Fruit fly (Drosophila melanogaster) whole organism, embryonic: ENCODE measurements around the gene LysS.

Source experiments
- Abd-B ChIP-seq: fragments of 200-800 bp; sonication (Bioruptor generic); optimal IDR thresholded peaks from 2 replicates; lab custom pipeline; 2018; ENCODE audit warnings: missing biosample characterization, mild to moderate bottlenecking, missing genetic modification characterization, moderate library complexity
- CG10274 ChIP-seq: fragments of 200-800 bp; sonication (Bioruptor generic); optimal IDR thresholded peaks from 3 replicates; lab custom pipeline; 2017; ENCODE audit warnings: missing biosample characterization, mild to moderate bottlenecking, missing genetic modification characterization
- CG10654 ChIP-seq: fragments of 200-800 bp; sonication (Bioruptor generic); optimal IDR thresholded peaks from 2 replicates; lab custom pipeline; 2016; ENCODE audit warnings: missing biosample characterization, missing genetic modification characterization
- CG11456 ChIP-seq: fragments of 200-800 bp; sonication (Bioruptor generic); IDR thresholded peaks from 3 replicates; pipeline ENCODE4 v1.3.6; 2022; ENCODE audit warnings: missing biosample characterization, missing genetic modification characterization
- CG12155 ChIP-seq: fragments of 200-800 bp; sonication (Bioruptor generic); optimal IDR thresholded peaks from 3 replicates; lab custom pipeline; 2016; ENCODE audit warnings: missing biosample characterization, missing genetic modification characterization
- CG13296 ChIP-seq: fragments of 200-800 bp; sonication (Bioruptor generic); optimal IDR thresholded peaks from 3 replicates; lab custom pipeline; 2018; ENCODE audit warnings: missing biosample characterization, mild to moderate bottlenecking, missing genetic modification characterization
- CG13775 ChIP-seq: fragments of 200-800 bp; sonication (Bioruptor generic); optimal IDR thresholded peaks from 3 replicates; lab custom pipeline; 2017; ENCODE audit warnings: missing biosample characterization, mild to moderate bottlenecking, missing genetic modification characterization
- CG15011 ChIP-seq: fragments of 200-800 bp; sonication (Bioruptor generic); optimal IDR thresholded peaks from 3 replicates; lab custom pipeline; 2018; ENCODE audit warnings: missing biosample characterization, mild to moderate bottlenecking, missing genetic modification characterization
- CG15269 ChIP-seq: fragments of 200-800 bp; sonication (Bioruptor generic); optimal IDR thresholded peaks from 2 replicates; lab custom pipeline; 2018; ENCODE audit warnings: missing biosample characterization, mild to moderate bottlenecking, missing genetic modification characterization, moderate library complexity
- CG16779 ChIP-seq: fragments of 200-800 bp; sonication (Bioruptor generic); IDR thresholded peaks from 2 replicates; pipeline ENCODE4 v1.3.6; 2022; ENCODE audit warnings: missing biosample characterization, missing genetic modification characterization
- CG16813 ChIP-seq: fragments of 200-800 bp; sonication (Bioruptor generic); IDR thresholded peaks from 3 replicates; pipeline ENCODE4 v1.3.6; 2022; ENCODE audit warnings: missing biosample characterization, missing genetic modification characterization; ENCODE audit not compliant: partially characterized antibody
- CG1832 ChIP-seq: fragments of 200-800 bp; sonication (Bioruptor generic); optimal IDR thresholded peaks from 2 replicates; lab custom pipeline; 2017; ENCODE audit warnings: missing biosample characterization, mild to moderate bottlenecking, missing genetic modification characterization, inconsistent platforms
- CG18599 ChIP-seq: fragments of 200-800 bp; sonication (Bioruptor generic); optimal IDR thresholded peaks from 3 replicates; lab custom pipeline; 2017; ENCODE audit warnings: missing biosample characterization, missing genetic modification characterization, mild to moderate bottlenecking, moderate library complexity, missing genetic modification reagents
- CG33213 ChIP-seq: fragments of 200-800 bp; sonication (Bioruptor generic); optimal IDR thresholded peaks from 3 replicates; lab custom pipeline; 2016; ENCODE audit warnings: missing biosample characterization, missing genetic modification characterization
- CG6272 ChIP-seq: fragments of 200-800 bp; sonication (Bioruptor generic); IDR thresholded peaks from 2 replicates; pipeline ENCODE4 v1.3.6; 2022; ENCODE audit warnings: missing biosample characterization, missing genetic modification characterization
- CG6791 ChIP-seq: fragments of 200-800 bp; sonication (Bioruptor generic); IDR thresholded peaks from 3 replicates; pipeline ENCODE4 v1.3.6; 2022; ENCODE audit warnings: missing biosample characterization, missing genetic modification characterization; ENCODE audit not compliant: partially characterized antibody
- CG6813 ChIP-seq: fragments of 200-800 bp; sonication (Bioruptor generic); optimal IDR thresholded peaks from 2 replicates; lab custom pipeline; 2017; ENCODE audit warnings: missing biosample characterization, missing genetic modification characterization, mild to moderate bottlenecking, moderate library complexity, missing genetic modification reagents
- CG8944 ChIP-seq: fragments of 200-800 bp; sonication (Bioruptor generic); optimal IDR thresholded peaks from 3 replicates; lab custom pipeline; 2016; ENCODE audit warnings: missing biosample characterization, missing genetic modification characterization
- CG9609 ChIP-seq: fragments of 200-800 bp; sonication (Bioruptor generic); optimal IDR thresholded peaks from 3 replicates; lab custom pipeline; 2016; ENCODE audit warnings: missing biosample characterization, missing genetic modification characterization
- CrebB ChIP-seq: fragments of 200-800 bp; sonication (Bioruptor generic); optimal IDR thresholded peaks from 3 replicates; lab custom pipeline; 2018; ENCODE audit warnings: missing biosample characterization, mild to moderate bottlenecking, missing genetic modification characterization
- Ets97D ChIP-seq: fragments of 200-800 bp; sonication (Bioruptor generic); optimal IDR thresholded peaks from 3 replicates; lab custom pipeline; 2016; ENCODE audit warnings: missing biosample characterization, missing genetic modification characterization
- Fer2 ChIP-seq: fragments of 200-800 bp; sonication (Bioruptor generic); optimal IDR thresholded peaks from 2 replicates; lab custom pipeline; 2018; ENCODE audit warnings: missing biosample characterization, mild to moderate bottlenecking, missing genetic modification characterization, moderate library complexity
- HHEX ChIP-seq: fragments of 200-800 bp; sonication (Bioruptor generic); optimal IDR thresholded peaks from 3 replicates; lab custom pipeline; 2017; ENCODE audit warnings: missing biosample characterization, mild to moderate bottlenecking, missing genetic modification characterization, missing genetic modification reagents
- HLHmδ ChIP-seq: fragments of 200-800 bp; sonication (Bioruptor generic); optimal IDR thresholded peaks from 2 replicates; lab custom pipeline; 2018; ENCODE audit warnings: missing biosample characterization, mild to moderate bottlenecking, missing genetic modification characterization, moderate library complexity
- HmgZ ChIP-seq: fragments of 200-800 bp; sonication (Bioruptor generic); optimal IDR thresholded peaks from 2 replicates; lab custom pipeline; 2018; ENCODE audit warnings: missing biosample characterization, mild to moderate bottlenecking, missing genetic modification characterization
- Hmr ChIP-seq: fragments of 200-800 bp; sonication (Bioruptor generic); optimal IDR thresholded peaks from 3 replicates; lab custom pipeline; 2017; ENCODE audit warnings: mild to moderate bottlenecking, missing biosample characterization, missing genetic modification reagents, missing genetic modification characterization
- Hmx ChIP-seq: fragments of 200-800 bp; sonication (Bioruptor generic); optimal IDR thresholded peaks from 2 replicates; lab custom pipeline; 2016; ENCODE audit warnings: missing biosample characterization, missing genetic modification characterization
- Hr39 ChIP-seq: fragments of >200 bp; optimal IDR thresholded peaks from 2 replicates; lab custom pipeline; 2017
- Med ChIP-seq: fragments of 200-800 bp; sonication (Bioruptor generic); peaks from one replicate; lab custom pipeline; 2016; ENCODE audit warnings: missing biosample characterization, missing genetic modification characterization, mild to moderate bottlenecking, inconsistent platforms, moderate library complexity
- Meics ChIP-seq: fragments of 200-800 bp; sonication (Bioruptor generic); optimal IDR thresholded peaks from 2 replicates; lab custom pipeline; 2017; ENCODE audit warnings: missing biosample characterization, mild to moderate bottlenecking, missing genetic modification characterization
- NC2α ChIP-seq: fragments of 200-800 bp; sonication (Bioruptor generic); optimal IDR thresholded peaks from 2 replicates; lab custom pipeline; 2016; ENCODE audit warnings: missing biosample characterization, missing genetic modification characterization
- Oli ChIP-seq: fragments of 200-800 bp; sonication (Bioruptor generic); optimal IDR thresholded peaks from 2 replicates; lab custom pipeline; 2018; ENCODE audit warnings: missing biosample characterization, mild to moderate bottlenecking, missing genetic modification characterization, moderate library complexity
- Opbp ChIP-seq: fragments of 200-800 bp; sonication (Bioruptor generic); IDR thresholded peaks from 3 replicates; pipeline ENCODE4 v1.3.6; 2022; ENCODE audit warnings: missing biosample characterization, missing genetic modification characterization; ENCODE audit not compliant: partially characterized antibody
- Stat92E ChIP-seq, 3 experiments: fragments of >200 bp in 2 of 3; fragments of 200-800 bp in 1 of 3; sonication (Bioruptor generic) in 1 of 3; optimal IDR thresholded peaks; 2 replicates each; lab custom pipeline; 2017 to 2019; ENCODE audit warnings: missing biosample characterization in 3 of 3, missing genetic modification characterization in 3 of 3, mild to moderate bottlenecking in 1 of 3, moderate library complexity in 1 of 3
- ase ChIP-seq: fragments of 200-800 bp; sonication (Bioruptor generic); IDR thresholded peaks from 3 replicates; pipeline ENCODE4 v1.3.6; 2022; ENCODE audit warnings: missing biosample characterization, missing genetic modification characterization
- bbx ChIP-seq: fragments of 200-800 bp; sonication (Bioruptor generic); IDR thresholded peaks from 2 replicates; pipeline ENCODE4 v1.3.6; 2022; ENCODE audit warnings: missing biosample characterization, missing genetic modification characterization; ENCODE audit not compliant: partially characterized antibody
- bigmax ChIP-seq: fragments of 200-800 bp; sonication (Bioruptor generic); optimal IDR thresholded peaks from 2 replicates; lab custom pipeline; 2018; ENCODE audit warnings: missing biosample characterization, mild to moderate bottlenecking, missing genetic modification characterization
- cad ChIP-seq: fragments of >200 bp; optimal IDR thresholded peaks from 2 replicates; lab custom pipeline; 2017; ENCODE audit warnings: missing biosample characterization, missing genetic modification characterization
- chn ChIP-seq: fragments of 200-800 bp; sonication (Bioruptor generic); optimal IDR thresholded peaks from 2 replicates; lab custom pipeline; 2016; ENCODE audit warnings: missing biosample characterization, missing genetic modification characterization
- dpn ChIP-seq, 2 experiments: fragments of 200-800 bp; sonication (Bioruptor generic); optimal IDR thresholded peaks; 3 replicates each; lab custom pipeline; 2016; ENCODE audit warnings: missing biosample characterization in 2 of 2, missing genetic modification characterization in 2 of 2
- en ChIP-seq: fragments of 200-800 bp; sonication (Bioruptor generic); optimal IDR thresholded peaks from 2 replicates; lab custom pipeline; 2016; ENCODE audit warnings: missing biosample characterization, missing genetic modification characterization
- fd102C ChIP-seq: fragments of 200-800 bp; sonication (Bioruptor generic); optimal IDR thresholded peaks from 2 replicates; lab custom pipeline; 2018; ENCODE audit warnings: missing biosample characterization, mild to moderate bottlenecking, missing genetic modification characterization, moderate library complexity
- gce ChIP-seq: fragments of 200-800 bp; sonication (Bioruptor generic); IDR thresholded peaks from 3 replicates; pipeline ENCODE4 v1.3.6; 2022; ENCODE audit warnings: missing biosample characterization, missing genetic modification characterization
- gfzf ChIP-seq: fragments of 200-800 bp; sonication (Bioruptor generic); optimal IDR thresholded peaks from 2 replicates; lab custom pipeline; 2016; ENCODE audit warnings: missing biosample characterization, mild to moderate bottlenecking, missing genetic modification characterization, moderate library complexity
- lov ChIP-seq, 2 experiments: fragments of 200-800 bp in 1 of 2; fragments of >200 bp in 1 of 2; sonication (Bioruptor generic) in 1 of 2; IDR thresholded peaks in 1 of 2; optimal IDR thresholded peaks in 1 of 2; 2 replicates in 1 of 2; 3 replicates in 1 of 2; pipeline versions ENCODE4 v1.3.6 to Lab custom; 2017 to 2022; ENCODE audit warnings: missing biosample characterization in 1 of 2, missing genetic modification characterization in 1 of 2
- pzg ChIP-seq: fragments of 200-800 bp; sonication (Bioruptor generic); optimal IDR thresholded peaks from 3 replicates; lab custom pipeline; 2018; ENCODE audit warnings: missing biosample characterization, mild to moderate bottlenecking, missing genetic modification characterization, moderate library complexity
- tx ChIP-seq: fragments of 200-800 bp; sonication (Bioruptor generic); optimal IDR thresholded peaks from 2 replicates; lab custom pipeline; 2016; ENCODE audit warnings: missing biosample characterization, missing genetic modification characterization
- zen ChIP-seq: fragments of 200-800 bp; sonication (Bioruptor generic); optimal IDR thresholded peaks from 3 replicates; lab custom pipeline; 2018; ENCODE audit warnings: missing biosample characterization, mild to moderate bottlenecking, missing genetic modification characterization, moderate library complexity

The LysS gene

dm6 chr3L:1247627-1248295, 20.2 kb downstream of the LysS start, which contains the start of the genes Psf1 and Sac1 (continued):
- TF ChIP-seq CG15269 (tag; lab: Kevin White, UChicago) (no peak), CG15011 (GFP tag; lab: Kevin White, UChicago) (no peak), CG6791 (peak; percentile 76), zen (peak; percentile 22), pzg (GFP tag; lab: Kevin White, UChicago) (peak; percentile 77), CG6813 (no peak), CG6272 (GFP tag; lab: Robert Waterston, UW) (peak; percentile 49; the same call in 1 of the 2 replicates), Hmr (GFP tag; lab: Kevin White, UChicago) (peak; percentile 23), dpn (GFP tag; optimal IDR thresholded peaks at IDR 0.05; lab: Kevin White, UChicago) (peak; percentile 37 to 59), CG8944 (peak; percentile 59), CG13775 (GFP tag; lab: Kevin White, UChicago) (peak; percentile 50), CG13296 (peak; percentile 4), bigmax (no peak), CG1832 (GFP tag; lab: Kevin White, UChicago) (no peak), tx (GFP tag; lab: Kevin White, UChicago) (peak; percentile 62), CG11456 (peak; percentile 34; the same call in 1 of the 3 replicates), HmgZ (tag; lab: Kevin White, UChicago) (peak; percentile 45), CrebB (tag; lab: Kevin White, UChicago) (no peak), bbx (GFP tag; lab: Robert Waterston, UW) (peak; percentile 68), Ets97D (GFP tag; lab: Kevin White, UChicago) (peak; percentile 74), gce (no peak), CG16813 (peak; percentile 91), HLHmδ (GFP tag; lab: Kevin White, UChicago) (no peak), NC2α (GFP tag; lab: Kevin White, UChicago) (no peak), ase (GFP tag; lab: Robert Waterston, UW) (no peak), fd102C (no peak), CG12155 (GFP tag; lab: Kevin White, UChicago) (peak; percentile 70), Opbp (GFP tag; lab: Robert Waterston, UW) (peak; percentile 73), Hr39 (lab: Kevin White, UChicago) (no peak), CG33213 (peak; percentile 39), CG10654 (peak; percentile 48), Med (GFP tag; lab: Kevin White, UChicago) (peak; percentile 88), lov (optimal IDR thresholded peaks at IDR 0.05; lab: Kevin White, UChicago) (no peak), lov (GFP tag; IDR thresholded peaks at IDR 0.05; lab: Robert Waterston, UW) (no peak), chn (GFP tag; lab: Kevin White, UChicago) (peak; percentile 18), Hmx (GFP tag; lab: Kevin White, UChicago) (no peak), CG18599 (GFP tag; lab: Kevin White, UChicago) (no peak), en (GFP tag; lab: Kevin White, UChicago) (no peak), cad (GFP tag; lab: Kevin White, UChicago) (no peak), HHEX (GFP tag; lab: Kevin White, UChicago) (no peak), Meics (GFP tag; lab: Kevin White, UChicago) (peak; percentile 23), CG10274 (GFP tag; lab: Kevin White, UChicago) (no peak), Stat92E (GFP tag; optimal IDR thresholded peaks at IDR 0.05; lab: Kevin White, UChicago) (peak in 1 of 3 experiments; percentile 66), Abd-B (GFP tag; lab: Kevin White, UChicago) (peak; percentile 47), CG16779 (GFP tag; lab: Robert Waterston, UW) (no peak), gfzf (GFP tag; lab: Kevin White, UChicago) (peak; percentile 56), CG9609 (GFP tag; lab: Kevin White, UChicago) (peak; percentile 36), Oli (no peak), Fer2 (tag; lab: Kevin White, UChicago) (no peak)
